Fruit fly (Drosophila melanogaster) whole organism, embryonic: ENCODE data around the gene CG6785.
A peak's percentile ranks its signal among the peaks of the same experiment; 100 is the strongest.

Experiments used
- Atf3 ChIP-seq: fragments of 200-800 bp; sonication (Bioruptor generic); optimal IDR thresholded peaks from 3 replicates; lab custom pipeline; 2016; ENCODE audit warnings: missing biosample characterization, missing genetic modification characterization
- Bgb ChIP-seq: fragments of 200-800 bp; sonication (Bioruptor generic); IDR thresholded peaks from 2 replicates; pipeline ENCODE4 v1.3.6; 2022; ENCODE audit warnings: missing biosample characterization, missing genetic modification characterization; ENCODE audit not compliant: partially characterized antibody
- CG10274 ChIP-seq: fragments of 200-800 bp; sonication (Bioruptor generic); optimal IDR thresholded peaks from 3 replicates; lab custom pipeline; 2017; ENCODE audit warnings: missing biosample characterization, mild to moderate bottlenecking, missing genetic modification characterization
- CG10321 ChIP-seq: fragments of 200-800 bp; sonication (Bioruptor generic); IDR thresholded peaks from 2 replicates; pipeline ENCODE4 v1.3.6; 2022; ENCODE audit warnings: missing biosample characterization, missing genetic modification characterization
- CG12155 ChIP-seq: fragments of 200-800 bp; sonication (Bioruptor generic); optimal IDR thresholded peaks from 3 replicates; lab custom pipeline; 2016; ENCODE audit warnings: missing biosample characterization, missing genetic modification characterization
- CG14014 ChIP-seq: fragments of 200-800 bp; sonication (Bioruptor generic); IDR thresholded peaks from 2 replicates; pipeline ENCODE4 v1.3.6; 2022; ENCODE audit warnings: missing biosample characterization, missing genetic modification characterization
- CG15073 ChIP-seq: fragments of 200-800 bp; sonication (Bioruptor generic); optimal IDR thresholded peaks from 2 replicates; lab custom pipeline; 2016; ENCODE audit warnings: missing biosample characterization, missing genetic modification characterization
- CG16815 ChIP-seq: fragments of 200-800 bp; sonication (Bioruptor generic); optimal IDR thresholded peaks from 3 replicates; lab custom pipeline; 2017; ENCODE audit warnings: missing biosample characterization, mild to moderate bottlenecking, missing genetic modification characterization
- CG17186 ChIP-seq: fragments of 200-800 bp; sonication (Bioruptor generic); optimal IDR thresholded peaks from 3 replicates; lab custom pipeline; 2017; ENCODE audit warnings: missing biosample characterization, missing genetic modification reagents, missing genetic modification characterization
- CG2202 ChIP-seq: fragments of 200-800 bp; sonication (Bioruptor generic); optimal IDR thresholded peaks from 2 replicates; lab custom pipeline; 2018; ENCODE audit warnings: missing biosample characterization, mild to moderate bottlenecking, missing genetic modification characterization
- CG2678 ChIP-seq: fragments of 200-800 bp; sonication (Bioruptor generic); optimal IDR thresholded peaks from 3 replicates; lab custom pipeline; 2019; ENCODE audit warnings: missing biosample characterization, mild to moderate bottlenecking, missing genetic modification characterization, moderate library complexity
- CG30403 ChIP-seq: fragments of 200-800 bp; sonication (Bioruptor generic); optimal IDR thresholded peaks from 3 replicates; lab custom pipeline; 2016; ENCODE audit warnings: missing biosample characterization, missing genetic modification characterization
- CG3281 ChIP-seq: fragments of 200-800 bp; sonication (Bioruptor generic); optimal IDR thresholded peaks from 3 replicates; lab custom pipeline; 2017; ENCODE audit warnings: missing biosample characterization, mild to moderate bottlenecking, missing genetic modification characterization
- CG33557 ChIP-seq: fragments of 200-800 bp; sonication (Bioruptor generic); optimal IDR thresholded peaks from 2 replicates; lab custom pipeline; 2019; ENCODE audit warnings: missing biosample characterization, mild to moderate bottlenecking, missing genetic modification characterization, moderate library complexity
- CG34376 ChIP-seq: fragments of 200-800 bp; sonication (Bioruptor generic); optimal IDR thresholded peaks from 2 replicates; lab custom pipeline; 2018; ENCODE audit warnings: missing biosample characterization, mild to moderate bottlenecking, missing genetic modification characterization
- CG43689 ChIP-seq: fragments of 200-800 bp; sonication (Bioruptor generic); IDR thresholded peaks from 2 replicates; pipeline ENCODE4 v1.3.6; 2022; ENCODE audit warnings: missing biosample characterization, missing genetic modification characterization
- CG4404 ChIP-seq: fragments of 200-800 bp; sonication (Bioruptor generic); IDR thresholded peaks from 2 replicates; pipeline ENCODE4 v1.3.6; 2022; ENCODE audit warnings: missing biosample characterization, missing genetic modification characterization
- CG4707 ChIP-seq: fragments of 200-800 bp; sonication (Bioruptor generic); optimal IDR thresholded peaks from 2 replicates; lab custom pipeline; 2018; ENCODE audit warnings: missing biosample characterization, mild to moderate bottlenecking, missing genetic modification characterization, moderate library complexity
- CG6813 ChIP-seq: fragments of 200-800 bp; sonication (Bioruptor generic); optimal IDR thresholded peaks from 2 replicates; lab custom pipeline; 2017; ENCODE audit warnings: missing biosample characterization, missing genetic modification characterization, mild to moderate bottlenecking, moderate library complexity, missing genetic modification reagents
- CG7357 ChIP-seq: fragments of 200-800 bp; sonication (Bioruptor generic); IDR thresholded peaks from 3 replicates; pipeline ENCODE4 v1.3.6; 2022; ENCODE audit warnings: missing biosample characterization, missing genetic modification characterization
- CG9437 ChIP-seq: fragments of 200-800 bp; sonication (Bioruptor generic); optimal IDR thresholded peaks from 2 replicates; lab custom pipeline; 2018; ENCODE audit warnings: missing biosample characterization, mild to moderate bottlenecking, missing genetic modification characterization
- Chrac-16 ChIP-seq: fragments of 200-800 bp; sonication (Bioruptor generic); optimal IDR thresholded peaks from 3 replicates; lab custom pipeline; 2016; ENCODE audit warnings: missing biosample characterization, missing genetic modification characterization
- Dip3 ChIP-seq: fragments of 200-800 bp; sonication (Bioruptor generic); optimal IDR thresholded peaks from 3 replicates; lab custom pipeline; 2016; ENCODE audit warnings: missing biosample characterization, missing genetic modification characterization
- Doc2 ChIP-seq: fragments of 200-800 bp; sonication (Bioruptor generic); IDR thresholded peaks from 2 replicates; pipeline ENCODE4 v1.3.6; 2022; ENCODE audit warnings: missing biosample characterization, missing genetic modification characterization
- ERR ChIP-seq: fragments of 200-800 bp; sonication (Bioruptor generic); optimal IDR thresholded peaks from 2 replicates; lab custom pipeline; 2016; ENCODE audit warnings: missing biosample characterization, missing genetic modification characterization
- Gug ChIP-seq: fragments of 200-800 bp; sonication (Bioruptor generic); IDR thresholded peaks from 4 replicates; pipeline ENCODE4 v1.3.6; 2022; ENCODE audit warnings: missing biosample characterization, missing genetic modification characterization
- HHEX ChIP-seq: fragments of 200-800 bp; sonication (Bioruptor generic); optimal IDR thresholded peaks from 3 replicates; lab custom pipeline; 2017; ENCODE audit warnings: missing biosample characterization, mild to moderate bottlenecking, missing genetic modification characterization, missing genetic modification reagents
- Lhr ChIP-seq: fragments of 200-800 bp; sonication (Bioruptor generic); optimal IDR thresholded peaks from 3 replicates; lab custom pipeline; 2017; ENCODE audit warnings: mild to moderate bottlenecking, missing biosample characterization, missing genetic modification reagents, missing genetic modification characterization
- Rfx ChIP-seq: fragments of 200-800 bp; sonication (Bioruptor generic); IDR thresholded peaks from 2 replicates; pipeline ENCODE4 v1.3.6; 2022; ENCODE audit warnings: missing biosample characterization, missing genetic modification characterization
- Rx ChIP-seq: fragments of 200-800 bp; sonication (Bioruptor generic); IDR thresholded peaks from 2 replicates; pipeline ENCODE4 v1.3.6; 2022; ENCODE audit warnings: missing biosample characterization, missing genetic modification characterization
- Scr ChIP-seq: fragments of 200-800 bp; sonication (Bioruptor generic); IDR thresholded peaks from 2 replicates; pipeline ENCODE4 v1.3.6; 2022; ENCODE audit warnings: missing biosample characterization, missing genetic modification characterization; ENCODE audit not compliant: partially characterized antibody
- Tbp ChIP-seq: fragments of >200 bp; optimal IDR thresholded peaks from 2 replicates; lab custom pipeline; 2018; ENCODE audit warnings: missing biosample characterization, missing genetic modification characterization
- abd-A ChIP-seq: fragments of 200-800 bp; sonication (Bioruptor generic); optimal IDR thresholded peaks from 3 replicates; lab custom pipeline; 2019; ENCODE audit warnings: missing biosample characterization, mild to moderate bottlenecking, missing genetic modification characterization, moderate library complexity
- bab2 ChIP-seq: fragments of 200-800 bp; sonication (Bioruptor generic); optimal IDR thresholded peaks from 2 replicates; lab custom pipeline; 2016; ENCODE audit warnings: missing biosample characterization, missing genetic modification characterization
- br ChIP-seq: fragments of >200 bp; optimal IDR thresholded peaks from 2 replicates; lab custom pipeline; 2017
- crp ChIP-seq, 2 experiments: fragments of 200-800 bp; sonication (Bioruptor generic); optimal IDR thresholded peaks; 2 replicates in 1 of 2; 3 replicates in 1 of 2; lab custom pipeline; 2017; ENCODE audit warnings: missing biosample characterization in 2 of 2, missing genetic modification characterization in 2 of 2, mild to moderate bottlenecking in 1 of 2, moderate library complexity in 1 of 2
- dan ChIP-seq: fragments of 200-800 bp; sonication (Bioruptor generic); IDR thresholded peaks from 2 replicates; pipeline ENCODE4 v1.3.6; 2022; ENCODE audit warnings: missing biosample characterization, missing genetic modification characterization
- dysf ChIP-seq: fragments of 200-800 bp; sonication (Bioruptor generic); IDR thresholded peaks from 3 replicates; pipeline ENCODE4 v1.3.6; 2022; ENCODE audit warnings: missing biosample characterization, missing genetic modification characterization
- ftz-f1 ChIP-seq: fragments of 200-800 bp; sonication (Bioruptor generic); optimal IDR thresholded peaks from 2 replicates; lab custom pipeline; 2016; ENCODE audit warnings: missing biosample characterization, missing genetic modification characterization
- gfzf ChIP-seq: fragments of 200-800 bp; sonication (Bioruptor generic); optimal IDR thresholded peaks from 2 replicates; lab custom pipeline; 2016; ENCODE audit warnings: missing biosample characterization, mild to moderate bottlenecking, missing genetic modification characterization, moderate library complexity
- lola ChIP-seq, 3 experiments: fragments of >200 bp in 2 of 3; fragments of 200-800 bp in 1 of 3; sonication (Bioruptor generic) in 1 of 3; optimal IDR thresholded peaks; 2 replicates each; lab custom pipeline; 2017 to 2019; ENCODE audit warnings: missing biosample characterization in 3 of 3, missing genetic modification characterization in 3 of 3, mild to moderate bottlenecking in 1 of 3, moderate library complexity in 1 of 3
- p53 ChIP-seq: fragments of 200-800 bp; sonication (Bioruptor generic); optimal IDR thresholded peaks from 2 replicates; lab custom pipeline; 2016; ENCODE audit warnings: missing biosample characterization, missing genetic modification characterization
- psq ChIP-seq: fragments of 200-800 bp; sonication (Bioruptor generic); optimal IDR thresholded peaks from 2 replicates; lab custom pipeline; 2017; ENCODE audit warnings: missing biosample characterization, missing genetic modification characterization
- repo ChIP-seq: fragments of 200-800 bp; sonication (Bioruptor generic); optimal IDR thresholded peaks from 2 replicates; lab custom pipeline; 2016; ENCODE audit warnings: missing biosample characterization, missing genetic modification characterization
- sc ChIP-seq, 3 experiments: fragments of >200 bp in 2 of 3; fragments of 200-800 bp in 1 of 3; sonication (Bioruptor generic) in 1 of 3; optimal IDR thresholded peaks; 2 replicates in 2 of 3; 3 replicates in 1 of 3; lab custom pipeline; 2017; ENCODE audit warnings: mild to moderate bottlenecking in 1 of 3, missing biosample characterization in 1 of 3, missing genetic modification characterization in 1 of 3, missing genetic modification reagents in 1 of 3
- sd ChIP-seq: fragments of 200-800 bp; sonication (Bioruptor generic); optimal IDR thresholded peaks from 3 replicates; lab custom pipeline; 2018; ENCODE audit warnings: missing biosample characterization, mild to moderate bottlenecking, missing genetic modification characterization, moderate library complexity
- slp2 ChIP-seq: fragments of 200-800 bp; sonication (Bioruptor generic); optimal IDR thresholded peaks from 2 replicates; lab custom pipeline; 2016; ENCODE audit warnings: missing biosample characterization, missing genetic modification characterization
- sug ChIP-seq: fragments of 200-800 bp; optimal IDR thresholded peaks from 2 replicates; lab custom pipeline; 2019; ENCODE audit warnings: missing biosample characterization, mild to moderate bottlenecking, missing genetic modification characterization, moderate library complexity
- vvl ChIP-seq: fragments of 200-800 bp; sonication (Bioruptor generic); IDR thresholded peaks from 2 replicates; pipeline ENCODE4 v1.3.6; 2022; ENCODE audit warnings: missing biosample characterization, missing genetic modification characterization

The CG6785 gene

DNA sequence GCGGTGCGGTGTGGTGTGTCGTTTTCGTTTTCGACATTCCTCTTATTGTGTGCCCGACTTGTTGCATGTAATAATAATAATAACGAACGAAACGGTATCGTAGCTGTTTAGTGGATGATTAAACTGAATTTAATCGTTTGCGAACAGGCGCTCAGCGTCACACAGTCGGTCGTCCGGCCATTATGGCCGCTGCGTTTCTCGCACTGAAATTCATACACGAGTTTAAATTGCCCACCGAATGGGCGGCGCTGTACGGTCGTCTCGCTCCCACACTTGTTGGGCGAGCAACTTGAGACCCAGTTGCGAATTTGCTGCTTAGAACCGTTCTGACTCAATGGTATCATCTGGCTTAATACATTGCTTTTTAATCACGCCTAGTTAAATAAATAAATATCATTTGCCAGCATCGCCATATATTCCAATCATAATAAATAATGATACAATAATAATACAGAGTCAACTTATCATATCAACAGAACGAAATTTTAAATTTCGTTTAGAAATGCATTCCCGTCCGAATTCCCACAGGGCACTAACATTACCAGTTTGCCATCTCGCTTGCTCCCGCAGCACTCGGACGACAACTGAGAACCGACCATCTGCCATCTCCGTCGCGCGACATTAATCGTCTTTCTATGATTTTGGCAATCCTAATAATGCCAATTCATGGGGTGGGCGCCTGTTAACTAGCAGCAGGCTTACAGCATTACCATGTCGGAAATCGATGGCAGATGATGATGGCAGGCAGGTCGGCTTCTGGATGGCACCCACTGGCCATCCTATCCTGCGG, 33.9 kb downstream of the CG6785 start (continued):
- TF ChIP-seq lola (GFP tag; optimal IDR thresholded peaks at IDR 0.05; lab: Kevin White, UChicago): peak in 1 of 3 experiments; percentile 92
- peak; percentile 87 for TF ChIP-seq CG7357 (GFP tag; lab: Robert Waterston, UW)
- TF ChIP-seq Bgb (GFP tag; lab: Robert Waterston, UW): no peak
- TF ChIP-seq Gug (GFP tag; lab: Robert Waterston, UW): peak; percentile 84
- TF ChIP-seq abd-A (tag; lab: Kevin White, UChicago): peak; percentile 100
- no peak for TF ChIP-seq CG14014
- peak; percentile 53 for TF ChIP-seq Atf3 (GFP tag; lab: Kevin White, UChicago)
- TF ChIP-seq CG9437: peak; percentile 85
- no peak for TF ChIP-seq Rx (GFP tag; lab: Robert Waterston, UW)
- TF ChIP-seq CG2678 (tag; lab: Kevin White, UChicago): peak; percentile 97
- no peak for TF ChIP-seq Rfx
- no peak for TF ChIP-seq Doc2 (GFP tag; lab: Robert Waterston, UW)
- TF ChIP-seq CG30403 (GFP tag; lab: Kevin White, UChicago): peak; percentile 94
- TF ChIP-seq ERR: no peak
- peak; percentile 89 for TF ChIP-seq Chrac-16 (GFP tag; lab: Kevin White, UChicago)
- TF ChIP-seq Tbp (GFP tag; lab: Kevin White, UChicago): no peak
- peak in 1 of 2 experiments; percentile 68 for TF ChIP-seq crp (GFP tag; optimal IDR thresholded peaks at IDR 0.05; lab: Kevin White, UChicago)
- TF ChIP-seq CG34376 (GFP tag; lab: Kevin White, UChicago): no peak
- no peak for TF ChIP-seq Scr (GFP tag; lab: Robert Waterston, UW)
- TF ChIP-seq CG3281 (GFP tag; lab: Kevin White, UChicago): peak; percentile 96
- peak; percentile 89 for TF ChIP-seq CG16815 (GFP tag; lab: Kevin White, UChicago)
- peak; percentile 70 for TF ChIP-seq bab2
- peak; percentile 32 for TF ChIP-seq CG17186 (GFP tag; lab: Kevin White, UChicago)
- no peak for TF ChIP-seq ftz-f1 (GFP tag; lab: Kevin White, UChicago)
- TF ChIP-seq CG2202 (tag; lab: Kevin White, UChicago): peak; percentile 67
- no peak for TF ChIP-seq sc (optimal IDR thresholded peaks at IDR 0.05; lab: Kevin White, UChicago)
- TF ChIP-seq sc (GFP tag; optimal IDR thresholded peaks at IDR 0.05; lab: Kevin White, UChicago): peak; percentile 75
- no peak for TF ChIP-seq psq
- TF ChIP-seq CG33557 (GFP tag; lab: Kevin White, UChicago): peak; percentile 91
- TF ChIP-seq dan (GFP tag; lab: Robert Waterston, UW): no peak
- no peak for TF ChIP-seq br (lab: Kevin White, UChicago)
- TF ChIP-seq repo (GFP tag; lab: Kevin White, UChicago): peak; percentile 4
- TF ChIP-seq Dip3 (GFP tag; lab: Kevin White, UChicago): peak; percentile 78
- no peak for TF ChIP-seq CG43689 (GFP tag; lab: Robert Waterston, UW)
- TF ChIP-seq dysf: no peak
- TF ChIP-seq sd (tag; lab: Kevin White, UChicago): peak; percentile 99
- no peak for TF ChIP-seq vvl (GFP tag; lab: Robert Waterston, UW)
- TF ChIP-seq HHEX: peak; percentile 89
- peak; percentile 85 for TF ChIP-seq CG12155 (GFP tag; lab: Kevin White, UChicago)
- no peak for TF ChIP-seq Lhr (GFP tag; lab: Kevin White, UChicago)
- TF ChIP-seq CG4404 (GFP tag; lab: Robert Waterston, UW): no peak
- no peak for TF ChIP-seq gfzf
- peak; percentile 76 for TF ChIP-seq CG10274
- peak; percentile 36 for TF ChIP-seq CG15073
- TF ChIP-seq CG6813: peak; percentile 86
- TF ChIP-seq slp2 (GFP tag; lab: Kevin White, UChicago): peak; percentile 73
- TF ChIP-seq CG10321: no peak
- no peak for TF ChIP-seq CG4707 (GFP tag; lab: Kevin White, UChicago)
- TF ChIP-seq p53 (GFP tag; lab: Kevin White, UChicago): no peak
- TF ChIP-seq sug (tag; lab: Kevin White, UChicago): peak; percentile 45
